Worm (Caenorhabditis elegans): Measurements from ENCODE around the gene tdo-2.
A peak's percentile ranks its signal among the peaks of the same experiment; 100 is the strongest.

The tdo-2 gene

ce11 chrIII:5874263-5874662, 45.5 kb downstream of the tdo-2 start (continued):
- no peak for TF ChIP-seq hlh-4 (tag; optimal IDR thresholded peaks at IDR 0.05)
- TF ChIP-seq dpl-1 (GFP tag; optimal IDR thresholded peaks at IDR 0.05): peak in 1 of 3 experiments; percentile 31
- TF ChIP-seq ama-1 (optimal IDR thresholded peaks at IDR 0.05): peak; percentile 91
- TF ChIP-seq fkh-8 (tag; optimal IDR thresholded peaks at IDR 0.05): no peak
- TF ChIP-seq nhr-76 (tag; optimal IDR thresholded peaks at IDR 0.05): no peak
- TF ChIP-seq irx-1 (tag; optimal IDR thresholded peaks at IDR 0.05): no peak
- peak in 1 of 2 experiments; percentile 72 for TF ChIP-seq lin-35 (GFP tag; optimal IDR thresholded peaks at IDR 0.05)
- TF ChIP-seq nhr-71 (tag; optimal IDR thresholded peaks at IDR 0.05): peak; percentile 83
- no peak for TF ChIP-seq mab-9 (GFP tag; IDR thresholded peaks at IDR 0.05)
- no peak for TF ChIP-seq zip-4 (GFP tag; optimal IDR thresholded peaks at IDR 0.05)
- TF ChIP-seq efl-3 (GFP tag; optimal IDR thresholded peaks at IDR 0.05): no peak
- TF ChIP-seq lin-39 (tag; optimal IDR thresholded peaks at IDR 0.05): no peak
- no peak for TF ChIP-seq sox-4 (tag; optimal IDR thresholded peaks at IDR 0.05)
- TF ChIP-seq xbp-1 (tag; optimal IDR thresholded peaks at IDR 0.05): peak; percentile 16
- no peak for TF ChIP-seq egl-27 (tag; optimal IDR thresholded peaks at IDR 0.05)
- TF ChIP-seq fkh-10 (GFP tag; optimal IDR thresholded peaks at IDR 0.05): no peak
- TF ChIP-seq ceh-63 (GFP tag; optimal IDR thresholded peaks at IDR 0.05): no peak
- TF ChIP-seq lin-15B (tag; optimal IDR thresholded peaks at IDR 0.05): no peak
- TF ChIP-seq elt-2 (tag; optimal IDR thresholded peaks at IDR 0.05): peak; percentile 13
- no peak for TF ChIP-seq nhr-12 (tag; optimal IDR thresholded peaks at IDR 0.05)
- no peak for TF ChIP-seq hpl-2 (GFP tag; optimal IDR thresholded peaks at IDR 0.05)
- TF ChIP-seq snpc-4 (tag; optimal IDR thresholded peaks at IDR 0.05): no peak
- no peak for TF ChIP-seq mep-1 (tag; optimal IDR thresholded peaks at IDR 0.05)
- TF ChIP-seq ceh-88 (GFP tag; IDR thresholded peaks at IDR 0.05): 0 out of 2 replicates have a peak, but pooled peaks have one; percentile 11
- peak in 1 of 2 experiments; percentile 14 for TF ChIP-seq efl-1 (optimal IDR thresholded peaks at IDR 0.05)
- TF ChIP-seq efl-1 (GFP tag; optimal IDR thresholded peaks at IDR 0.05 in 1 of 2): peak in 1 of 2 experiments; percentile 60
- TF ChIP-seq lsy-2 (tag; optimal IDR thresholded peaks at IDR 0.05): peak in 1 of 2 experiments; percentile 24
- no peak for TF ChIP-seq dsc-1 (tag; optimal IDR thresholded peaks at IDR 0.05)
- no peak for TF ChIP-seq rnt-1 (tag; optimal IDR thresholded peaks at IDR 0.05)
- no peak for TF ChIP-seq hlh-17 (GFP tag; optimal IDR thresholded peaks at IDR 0.05; ENCODE audit: borderline replicate concordance)
- no peak for TF ChIP-seq unc-130 (tag; optimal IDR thresholded peaks at IDR 0.05)
- TF ChIP-seq ztf-4 (tag; optimal IDR thresholded peaks at IDR 0.05): peak; percentile 54
- no peak for TF ChIP-seq mdl-1 (tag; optimal IDR thresholded peaks at IDR 0.05)
- TF ChIP-seq elt-3 (tag; optimal IDR thresholded peaks at IDR 0.05): peak in 4 of 6 experiments; percentile 7 to 51 (median 35)
- peak; percentile 39 for TF ChIP-seq blmp-1 (tag; optimal IDR thresholded peaks at IDR 0.05)
- TF ChIP-seq fkh-4 (tag; optimal IDR thresholded peaks at IDR 0.05; ENCODE audit: borderline replicate concordance): no peak
- no peak for TF ChIP-seq isw-1 (GFP tag; IDR thresholded peaks at IDR 0.05)
- no peak for TF ChIP-seq C04F5.9 (tag; optimal IDR thresholded peaks at IDR 0.05)
- TF ChIP-seq unc-86 (tag; optimal IDR thresholded peaks at IDR 0.05): no peak
- no peak for TF ChIP-seq ets-5 (GFP tag; IDR thresholded peaks at IDR 0.05)

- no peak for TF ChIP-seq nhr-90 (tag; optimal IDR thresholded peaks at IDR 0.05; ENCODE audit: poor library complexity)
- TF ChIP-seq mab-9 (GFP tag; IDR thresholded peaks at IDR 0.05): no peak
- no peak for TF ChIP-seq Y116A8C.19 (tag; optimal IDR thresholded peaks at IDR 0.05; ENCODE audit: borderline replicate concordance)
- TF ChIP-seq aly-2 (tag; optimal IDR thresholded peaks at IDR 0.05): no peak
- no peak for TF ChIP-seq blmp-1 (tag; optimal IDR thresholded peaks at IDR 0.05)
- peak; percentile 98 for TF ChIP-seq dsc-1 (tag; optimal IDR thresholded peaks at IDR 0.05)
- TF ChIP-seq unc-30 (tag; optimal IDR thresholded peaks at IDR 0.05): no peak
- TF ChIP-seq F16B12.6 (tag; optimal IDR thresholded peaks at IDR 0.05): no peak
- no peak for TF ChIP-seq swsn-7 (tag; optimal IDR thresholded peaks at IDR 0.05)
- no peak for TF ChIP-seq lir-3 (tag; optimal IDR thresholded peaks at IDR 0.05; ENCODE audit: poor library complexity)
- TF ChIP-seq isw-1 (GFP tag; IDR thresholded peaks at IDR 0.05): no peak
- TF ChIP-seq snu-23 (GFP tag; optimal IDR thresholded peaks at IDR 0.05): no peak
- no peak for TF ChIP-seq unc-62 (GFP tag; optimal IDR thresholded peaks at IDR 0.05)
- TF ChIP-seq ets-5 (GFP tag; IDR thresholded peaks at IDR 0.05): no peak
- peak; percentile 42 for TF ChIP-seq rnt-1 (tag; optimal IDR thresholded peaks at IDR 0.05)
- no peak for TF ChIP-seq dpl-1 (GFP tag; optimal IDR thresholded peaks at IDR 0.05)
- TF ChIP-seq lsy-2 (tag; optimal IDR thresholded peaks at IDR 0.05): no peak
- TF ChIP-seq nhr-85 (tag): no peak
- no peak for TF ChIP-seq nhr-11 (tag; optimal IDR thresholded peaks at IDR 0.05)
- TF ChIP-seq unc-98 (GFP tag; IDR thresholded peaks at IDR 0.05): no peak
- no peak for TF ChIP-seq lin-35 (GFP tag; optimal IDR thresholded peaks at IDR 0.05)
- TF ChIP-seq zip-4 (GFP tag; optimal IDR thresholded peaks at IDR 0.05): no peak
- TF ChIP-seq elt-3 (tag; optimal IDR thresholded peaks at IDR 0.05): no peak
- peak; percentile 90 for TF ChIP-seq fkh-4 (tag; optimal IDR thresholded peaks at IDR 0.05; ENCODE audit: borderline replicate concordance)
- no peak for TF ChIP-seq nhr-28 (tag; optimal IDR thresholded peaks at IDR 0.05)
- TF ChIP-seq hpl-2 (GFP tag; optimal IDR thresholded peaks at IDR 0.05): no peak
These were observed 47.5 kb downstream of the tdo-2 start for ce11 chrIII:5872288-5872687.

Data from whole organism, L1 larva.